Fruit fly (Drosophila melanogaster) whole organism, embryonic: Measurements from ENCODE around the gene Psa.

Experiments
- B-H1 ChIP-seq: fragments of 200-800 bp; sonication (Bioruptor generic); IDR thresholded peaks from 3 replicates; pipeline ENCODE4 v1.3.6; 2022; ENCODE audit warnings: missing biosample characterization, missing genetic modification characterization
- CG10267 ChIP-seq: fragments of 200-800 bp; sonication (Bioruptor generic); optimal IDR thresholded peaks from 2 replicates; lab custom pipeline; 2018; ENCODE audit warnings: missing biosample characterization, mild to moderate bottlenecking, missing genetic modification characterization, moderate library complexity
- CG10565 ChIP-seq: fragments of 200-800 bp; sonication (Bioruptor generic); optimal IDR thresholded peaks from 3 replicates; lab custom pipeline; 2016; ENCODE audit warnings: missing biosample characterization, mild to moderate bottlenecking, missing genetic modification characterization
- CG12744 ChIP-seq: fragments of 200-800 bp; sonication (Bioruptor generic); optimal IDR thresholded peaks from 2 replicates; lab custom pipeline; 2016; ENCODE audit warnings: missing biosample characterization, missing genetic modification characterization
- CG13624 ChIP-seq: fragments of 200-800 bp; sonication (Bioruptor generic); optimal IDR thresholded peaks from 2 replicates; lab custom pipeline; 2016; ENCODE audit warnings: missing biosample characterization, missing genetic modification characterization
- CG14441 ChIP-seq: fragments of 200-800 bp; sonication (Bioruptor generic); IDR thresholded peaks from 2 replicates; pipeline ENCODE4 v1.3.6; 2022; ENCODE audit warnings: missing biosample characterization, missing genetic modification characterization
- CG15696 ChIP-seq: fragments of 200-800 bp; sonication (Bioruptor generic); optimal IDR thresholded peaks from 2 replicates; lab custom pipeline; 2019; ENCODE audit warnings: missing biosample characterization, mild to moderate bottlenecking, missing genetic modification characterization, moderate library complexity
- CG17328 ChIP-seq: fragments of 200-800 bp; sonication (Bioruptor generic); IDR thresholded peaks from 2 replicates; pipeline ENCODE4 v1.3.6; 2022; ENCODE audit warnings: missing biosample characterization, missing genetic modification characterization
- CG17385 ChIP-seq: fragments of 200-800 bp; sonication (Bioruptor generic); optimal IDR thresholded peaks from 3 replicates; lab custom pipeline; 2018; ENCODE audit warnings: missing biosample characterization, mild to moderate bottlenecking, missing genetic modification characterization
- CG30020 ChIP-seq: fragments of 200-800 bp; optimal IDR thresholded peaks from 2 replicates; lab custom pipeline; 2019; ENCODE audit warnings: missing biosample characterization, mild to moderate bottlenecking, missing genetic modification characterization, moderate library complexity
- CG31441 ChIP-seq: fragments of 200-800 bp; sonication (Bioruptor generic); IDR thresholded peaks from 2 replicates; pipeline ENCODE4 v1.3.6; 2022; ENCODE audit warnings: missing biosample characterization, missing genetic modification characterization
- CG3163 ChIP-seq: fragments of 200-800 bp; sonication (Bioruptor generic); optimal IDR thresholded peaks from 3 replicates; lab custom pipeline; 2016; ENCODE audit warnings: missing biosample characterization, missing genetic modification characterization
- CG32767 ChIP-seq: fragments of 200-800 bp; sonication (Bioruptor generic); IDR thresholded peaks from 2 replicates; pipeline ENCODE4 v1.3.6; 2022; ENCODE audit warnings: missing biosample characterization, missing genetic modification characterization
- CG3281 ChIP-seq: fragments of 200-800 bp; sonication (Bioruptor generic); optimal IDR thresholded peaks from 3 replicates; lab custom pipeline; 2017; ENCODE audit warnings: missing biosample characterization, mild to moderate bottlenecking, missing genetic modification characterization
- CG33213 ChIP-seq: fragments of 200-800 bp; sonication (Bioruptor generic); optimal IDR thresholded peaks from 3 replicates; lab custom pipeline; 2016; ENCODE audit warnings: missing biosample characterization, missing genetic modification characterization
- CG34376 ChIP-seq: fragments of 200-800 bp; sonication (Bioruptor generic); optimal IDR thresholded peaks from 2 replicates; lab custom pipeline; 2018; ENCODE audit warnings: missing biosample characterization, mild to moderate bottlenecking, missing genetic modification characterization
- CG34422 ChIP-seq: fragments of 200-800 bp; sonication (Bioruptor generic); IDR thresholded peaks from 3 replicates; pipeline ENCODE4 v1.3.6; 2022; ENCODE audit warnings: missing biosample characterization, missing genetic modification characterization
- CG4282 ChIP-seq: fragments of 200-800 bp; sonication (Bioruptor generic); optimal IDR thresholded peaks from 2 replicates; lab custom pipeline; 2016; ENCODE audit warnings: missing biosample characterization, missing genetic modification characterization
- CG6272 ChIP-seq: fragments of 200-800 bp; sonication (Bioruptor generic); IDR thresholded peaks from 2 replicates; pipeline ENCODE4 v1.3.6; 2022; ENCODE audit warnings: missing biosample characterization, missing genetic modification characterization
- CG8089 ChIP-seq: fragments of 200-800 bp; sonication (Bioruptor generic); optimal IDR thresholded peaks from 3 replicates; lab custom pipeline; 2016; ENCODE audit warnings: missing biosample characterization, missing genetic modification characterization
- ERR ChIP-seq: fragments of 200-800 bp; sonication (Bioruptor generic); optimal IDR thresholded peaks from 2 replicates; lab custom pipeline; 2016; ENCODE audit warnings: missing biosample characterization, missing genetic modification characterization
- Elba2 ChIP-seq: fragments of 200-800 bp; sonication (Bioruptor generic); optimal IDR thresholded peaks from 3 replicates; lab custom pipeline; 2016; ENCODE audit warnings: missing biosample characterization, missing genetic modification characterization
- Fer1 ChIP-seq: fragments of 200-800 bp; sonication (Bioruptor generic); optimal IDR thresholded peaks from 2 replicates; lab custom pipeline; 2017; ENCODE audit warnings: missing biosample characterization, mild to moderate bottlenecking, missing genetic modification characterization
- Fer3 ChIP-seq: fragments of 200-800 bp; sonication (Bioruptor generic); optimal IDR thresholded peaks from 2 replicates; lab custom pipeline; 2018; ENCODE audit warnings: missing biosample characterization, mild to moderate bottlenecking, missing genetic modification characterization, moderate library complexity
- Hr39 ChIP-seq: fragments of >200 bp; optimal IDR thresholded peaks from 2 replicates; lab custom pipeline; 2017
- MBD-R2 ChIP-seq: fragments of 200-800 bp; sonication (Bioruptor generic); IDR thresholded peaks from 2 replicates; pipeline ENCODE4 v1.3.6; 2022; ENCODE audit warnings: missing biosample characterization, missing genetic modification characterization
- Spps ChIP-seq: fragments of 200-800 bp; sonication (Bioruptor generic); optimal IDR thresholded peaks from 2 replicates; lab custom pipeline; 2018; ENCODE audit warnings: missing biosample characterization, mild to moderate bottlenecking, missing genetic modification characterization
- Tbp ChIP-seq: fragments of >200 bp; optimal IDR thresholded peaks from 2 replicates; lab custom pipeline; 2018; ENCODE audit warnings: missing biosample characterization, missing genetic modification characterization
- bcd ChIP-seq: fragments of 200-800 bp; sonication (Bioruptor generic); optimal IDR thresholded peaks from 2 replicates; lab custom pipeline; 2017; ENCODE audit warnings: missing biosample characterization, mild to moderate bottlenecking, missing genetic modification characterization
- btn ChIP-seq: fragments of 200-800 bp; sonication (Bioruptor generic); optimal IDR thresholded peaks from 2 replicates; lab custom pipeline; 2016; ENCODE audit warnings: missing biosample characterization, missing genetic modification characterization
- caup ChIP-seq: fragments of 200-800 bp; sonication (Bioruptor generic); optimal IDR thresholded peaks from 3 replicates; lab custom pipeline; 2017; ENCODE audit warnings: missing biosample characterization, mild to moderate bottlenecking, missing genetic modification characterization, moderate library complexity; ENCODE audit not compliant: severe bottlenecking
- chinmo ChIP-seq: fragments of 200-800 bp; sonication (Bioruptor generic); IDR thresholded peaks from 4 replicates; pipeline ENCODE4 v1.3.6; 2022; ENCODE audit warnings: missing biosample characterization, missing genetic modification characterization; ENCODE audit not compliant: partially characterized antibody
- croc ChIP-seq: fragments of 200-800 bp; sonication (Bioruptor generic); conservative IDR thresholded peaks from 3 replicates; pipeline ENCODE4 v1.3.6; 2022; ENCODE audit warnings: missing biosample characterization, missing genetic modification characterization
- crol ChIP-seq: fragments of 200-800 bp; sonication (Bioruptor generic); IDR thresholded peaks from 2 replicates; pipeline ENCODE4 v1.3.6; 2022; ENCODE audit warnings: missing biosample characterization, missing genetic modification characterization
- crp ChIP-seq, 2 experiments: fragments of 200-800 bp; sonication (Bioruptor generic); optimal IDR thresholded peaks; 2 replicates in 1 of 2; 3 replicates in 1 of 2; lab custom pipeline; 2017; ENCODE audit warnings: missing biosample characterization in 2 of 2, missing genetic modification characterization in 2 of 2, mild to moderate bottlenecking in 1 of 2, moderate library complexity in 1 of 2
- da ChIP-seq: fragments of 200-800 bp; sonication (Bioruptor generic); optimal IDR thresholded peaks from 2 replicates; lab custom pipeline; 2016; ENCODE audit warnings: missing biosample characterization, missing genetic modification characterization
- gcm ChIP-seq: fragments of 200-800 bp; sonication (Bioruptor generic); optimal IDR thresholded peaks from 2 replicates; lab custom pipeline; 2019; ENCODE audit warnings: missing biosample characterization, mild to moderate bottlenecking, missing genetic modification characterization, moderate library complexity
- gsb-n ChIP-seq: fragments of 200-800 bp; sonication (Bioruptor generic); optimal IDR thresholded peaks from 3 replicates; lab custom pipeline; 2018; ENCODE audit warnings: missing biosample characterization, mild to moderate bottlenecking, missing genetic modification characterization
- insv ChIP-seq, 2 experiments: fragments of 200-800 bp; sonication (Bioruptor generic); optimal IDR thresholded peaks; 3 replicates each; lab custom pipeline; 2016 to 2018; ENCODE audit warnings: missing biosample characterization in 2 of 2, missing genetic modification characterization in 2 of 2
- jumu ChIP-seq: fragments of 200-800 bp; sonication (Bioruptor generic); optimal IDR thresholded peaks from 3 replicates; lab custom pipeline; 2016; ENCODE audit warnings: missing biosample characterization, missing genetic modification characterization
- kah ChIP-seq: fragments of 200-800 bp; sonication (Bioruptor generic); optimal IDR thresholded peaks from 2 replicates; lab custom pipeline; 2018; ENCODE audit warnings: missing biosample characterization, mild to moderate bottlenecking, missing genetic modification characterization
- kni ChIP-seq: fragments of 200-800 bp; sonication (Bioruptor generic); optimal IDR thresholded peaks from 3 replicates; lab custom pipeline; 2017; ENCODE audit warnings: mild to moderate bottlenecking, missing biosample characterization, missing genetic modification reagents, missing genetic modification characterization
- lab ChIP-seq: fragments of 200-800 bp; sonication (Bioruptor generic); optimal IDR thresholded peaks from 3 replicates; lab custom pipeline; 2017; ENCODE audit warnings: missing biosample characterization, missing genetic modification characterization, mild to moderate bottlenecking, moderate library complexity, missing genetic modification reagents
- mirr ChIP-seq: fragments of 200-800 bp; sonication (Bioruptor generic); optimal IDR thresholded peaks from 3 replicates; lab custom pipeline; 2018; ENCODE audit warnings: missing biosample characterization, mild to moderate bottlenecking, missing genetic modification characterization
- psq ChIP-seq: fragments of 200-800 bp; sonication (Bioruptor generic); optimal IDR thresholded peaks from 2 replicates; lab custom pipeline; 2017; ENCODE audit warnings: missing biosample characterization, missing genetic modification characterization
- repo ChIP-seq: fragments of 200-800 bp; sonication (Bioruptor generic); optimal IDR thresholded peaks from 2 replicates; lab custom pipeline; 2016; ENCODE audit warnings: missing biosample characterization, missing genetic modification characterization
- rib ChIP-seq: fragments of 200-800 bp; sonication (Bioruptor generic); IDR thresholded peaks from 2 replicates; pipeline ENCODE4 v1.3.6; 2022; ENCODE audit warnings: missing biosample characterization, missing genetic modification characterization
- sc ChIP-seq, 3 experiments: fragments of >200 bp in 2 of 3; fragments of 200-800 bp in 1 of 3; sonication (Bioruptor generic) in 1 of 3; optimal IDR thresholded peaks; 2 replicates in 2 of 3; 3 replicates in 1 of 3; lab custom pipeline; 2017; ENCODE audit warnings: mild to moderate bottlenecking in 1 of 3, missing biosample characterization in 1 of 3, missing genetic modification characterization in 1 of 3, missing genetic modification reagents in 1 of 3
- scrt ChIP-seq: fragments of 200-800 bp; sonication (Bioruptor generic); optimal IDR thresholded peaks from 2 replicates; lab custom pipeline; 2018; ENCODE audit warnings: missing biosample characterization, mild to moderate bottlenecking, missing genetic modification characterization, moderate library complexity
- tup ChIP-seq: fragments of 200-800 bp; sonication (Bioruptor generic); optimal IDR thresholded peaks from 2 replicates; lab custom pipeline; 2016; ENCODE audit warnings: missing biosample characterization, mild to moderate bottlenecking, missing genetic modification characterization, moderate library complexity

Gene Psa

dm6 chr3L:1569162-1569965 is 66.7 kb downstream of the Psa start, which contains the start of gene Tmep (continued):
- TF ChIP-seq CG31441 (GFP tag; lab: Robert Waterston, UW): no peak
- peak; percentile 28 for TF ChIP-seq mirr (GFP tag; lab: Kevin White, UChicago)
- TF ChIP-seq gsb-n (tag; lab: Kevin White, UChicago): no peak
- no peak for TF ChIP-seq jumu (GFP tag; lab: Kevin White, UChicago)
- no peak for TF ChIP-seq lab
- no peak for TF ChIP-seq scrt (GFP tag; lab: Kevin White, UChicago)
- peak; percentile 17 for TF ChIP-seq Fer1 (GFP tag; lab: Kevin White, UChicago)
- no peak for TF ChIP-seq bcd (GFP tag; lab: Kevin White, UChicago)
- no peak for TF ChIP-seq CG10267
- no peak for TF ChIP-seq Spps (tag; lab: Kevin White, UChicago)
- TF ChIP-seq Fer3 (tag; lab: Kevin White, UChicago): no peak
- TF ChIP-seq CG34376: peak; percentile 53
- TF ChIP-seq CG33213 (GFP tag; lab: Kevin White, UChicago): no peak
- TF ChIP-seq CG4282 (GFP tag; lab: Kevin White, UChicago): no peak
- no peak for TF ChIP-seq repo
- no peak for TF ChIP-seq CG6272 (GFP tag; lab: Robert Waterston, UW)
- peak; percentile 67 for TF ChIP-seq CG30020 (tag; lab: Kevin White, UChicago)
- TF ChIP-seq gcm (GFP tag; lab: Kevin White, UChicago): no peak
- TF ChIP-seq ERR (GFP tag; lab: Kevin White, UChicago): no peak
- 0 out of 3 replicates have a peak, but pooled peaks have one; percentile 22 for TF ChIP-seq CG34422
- no peak for TF ChIP-seq croc (GFP tag; lab: Robert Waterston, UW)
- no peak for TF ChIP-seq CG13624 (GFP tag; lab: Kevin White, UChicago)
- no peak for TF ChIP-seq CG15696 (tag; lab: Kevin White, UChicago)
- TF ChIP-seq CG12744: no peak
- TF ChIP-seq CG14441: no peak
- peak; percentile 17 for TF ChIP-seq CG3281
- TF ChIP-seq rib (GFP tag; lab: Robert Waterston, UW): no peak
- TF ChIP-seq CG3163: peak; percentile 8
- no peak for TF ChIP-seq da (GFP tag; lab: Kevin White, UChicago)
- TF ChIP-seq B-H1 (GFP tag; lab: Robert Waterston, UW): no peak
- TF ChIP-seq CG10565 (GFP tag; lab: Kevin White, UChicago): no peak
- TF ChIP-seq CG17328 (GFP tag; lab: Robert Waterston, UW): no peak
- peak; percentile 42 for TF ChIP-seq kni (GFP tag; lab: Kevin White, UChicago)
- no peak for TF ChIP-seq insv (GFP tag; optimal IDR thresholded peaks at IDR 0.05; lab: Kevin White, UChicago)
- peak; percentile 72; the same call in 2 of the 4 replicates for TF ChIP-seq chinmo
- TF ChIP-seq MBD-R2: no peak

dm6 chr3L:1569966-1570276 is 67.3 kb downstream of the Psa start:
- TF ChIP-seq CG17385 (GFP tag; lab: Kevin White, UChicago) (peak; percentile 81), Hr39 (lab: Kevin White, UChicago) (no peak), sc (optimal IDR thresholded peaks at IDR 0.05; lab: Kevin White, UChicago) (no peak), sc (GFP tag; optimal IDR thresholded peaks at IDR 0.05; lab: Kevin White, UChicago) (no peak), kah (GFP tag; lab: Kevin White, UChicago) (peak; percentile 54), crol (GFP tag; lab: Robert Waterston, UW) (peak; percentile 30; the same call in 1 of the 2 replicates), caup (GFP tag; lab: Kevin White, UChicago) (no peak), btn (GFP tag; lab: Kevin White, UChicago) (no peak), chinmo (0 out of 4 replicates have a peak, but pooled peaks have one; percentile 16), scrt (GFP tag; lab: Kevin White, UChicago) (peak; percentile 81), kni (GFP tag; lab: Kevin White, UChicago) (no peak), psq (peak; percentile 63), Elba2 (GFP tag; lab: Kevin White, UChicago) (peak; percentile 7), CG32767 (GFP tag; lab: Robert Waterston, UW) (no peak), Tbp (GFP tag; lab: Kevin White, UChicago) (no peak), CG8089 (no peak), crp (GFP tag; optimal IDR thresholded peaks at IDR 0.05; lab: Kevin White, UChicago) (peak in 1 of 2 experiments; percentile 15), tup (GFP tag; lab: Kevin White, UChicago) (no peak), MBD-R2 (peak; percentile 18; the same call in 1 of the 2 replicates)
